Worm (Caenorhabditis elegans) whole organism, L1 larva: ENCODE measurements around the gene col-94.

ENCODE experiments used
- F16B12.6 ChIP-seq: fragments of 150-350 bp; optimal IDR thresholded peaks from 2 replicates; lab custom pipeline; 2014; ENCODE audit warnings: missing biosample characterization, missing genetic modification characterization
- Y116A8C.19 ChIP-seq: sonication (generic microtip); optimal IDR thresholded peaks from 2 replicates; lab custom pipeline; 2016; ENCODE audit warnings: missing compliant biosample characterization, missing genetic modification characterization, borderline replicate concordance
- aha-1 ChIP-seq: fragments of 150-350 bp; optimal IDR thresholded peaks from 2 replicates; lab custom pipeline; 2014; ENCODE audit warnings: missing biosample characterization, missing genetic modification characterization
- ama-1 ChIP-seq: fragments of 150-350 bp; optimal IDR thresholded peaks from 2 replicates; lab custom pipeline; 2014
- ceh-63 ChIP-seq: fragments of 200-800 bp; sonication (Bioruptor generic); optimal IDR thresholded peaks from 2 replicates; lab custom pipeline; 2018; ENCODE audit warnings: mild to moderate bottlenecking, missing genetic modification characterization, missing compliant biosample characterization
- ceh-8 ChIP-seq: fragments of 200-800 bp; sonication (Bioruptor generic); optimal IDR thresholded peaks from 2 replicates; lab custom pipeline; 2018; ENCODE audit warnings: mild to moderate bottlenecking, missing genetic modification characterization, moderate library complexity, missing compliant biosample characterization
- ceh-82 ChIP-seq, 3 experiments: fragments of 150-350 bp in 1 of 3; sonication (generic microtip) in 2 of 3; optimal IDR thresholded peaks; 2 replicates each; lab custom pipeline; 2014 to 2017; ENCODE audit warnings: missing biosample characterization in 3 of 3, missing genetic modification characterization in 3 of 3
- ceh-90 ChIP-seq: sonication (generic microtip); optimal IDR thresholded peaks from 2 replicates; lab custom pipeline; 2016; ENCODE audit warnings: missing genetic modification characterization, missing compliant biosample characterization
- dsc-1 ChIP-seq: sonication (generic microtip); optimal IDR thresholded peaks from 2 replicates; lab custom pipeline; 2016; ENCODE audit warnings: mild to moderate bottlenecking, missing genetic modification characterization, missing compliant biosample characterization
- efl-1 ChIP-seq, 4 experiments: fragments of 150-350 bp; optimal IDR thresholded peaks in 3 of 4; peaks in 1 of 4; 1 replicate in 1 of 4; 2 replicates in 3 of 4; lab custom pipeline; 2014; ENCODE audit warnings: missing biosample characterization in 2 of 4, missing genetic modification characterization in 2 of 4, missing genetic modification reagents in 2 of 4
- efl-3 ChIP-seq: fragments of 200-800 bp; sonication (Bioruptor generic); optimal IDR thresholded peaks from 2 replicates; lab custom pipeline; 2018; ENCODE audit warnings: mild to moderate bottlenecking, missing genetic modification characterization, missing compliant biosample characterization
- egl-13 ChIP-seq: sonication (generic microtip); optimal IDR thresholded peaks from 2 replicates; lab custom pipeline; 2016; ENCODE audit warnings: missing genotype, missing genetic modification reagents, missing genetic modification characterization, missing compliant biosample characterization
- egl-27 ChIP-seq, 2 experiments: fragments of 150-350 bp in 1 of 2; sonication (generic microtip); optimal IDR thresholded peaks; 3 replicates each; lab custom pipeline; 2017 to 2018; ENCODE audit warnings: missing biosample characterization in 2 of 2, missing genetic modification characterization in 2 of 2, missing genetic modification reagents in 2 of 2
- ets-5 ChIP-seq: fragments of 200-800 bp; sonication (Bioruptor generic); IDR thresholded peaks from 2 replicates; pipeline ENCODE4 v1.3.6; 2022; ENCODE audit warnings: missing genetic modification characterization, missing compliant biosample characterization
- fkh-8 ChIP-seq: sonication (generic microtip); optimal IDR thresholded peaks from 2 replicates; lab custom pipeline; 2016; ENCODE audit warnings: mild to moderate bottlenecking, missing genetic modification characterization, missing compliant biosample characterization
- fos-1 ChIP-seq: fragments of 150-350 bp; optimal IDR thresholded peaks from 2 replicates; lab custom pipeline; 2014; ENCODE audit warnings: missing biosample characterization, missing genetic modification characterization
- grh-1 ChIP-seq: fragments of 200-800 bp; sonication (Bioruptor generic); IDR thresholded peaks from 2 replicates; pipeline ENCODE4 v1.3.6; 2022; ENCODE audit warnings: missing genetic modification reagents, missing genetic modification characterization, missing compliant biosample characterization
- hlh-4 ChIP-seq: sonication (generic microtip); optimal IDR thresholded peaks from 2 replicates; lab custom pipeline; 2016; ENCODE audit warnings: mild to moderate bottlenecking, missing genetic modification characterization, missing compliant biosample characterization
- hpl-2 ChIP-seq: fragments of 150-350 bp; optimal IDR thresholded peaks from 2 replicates; lab custom pipeline; 2014; ENCODE audit warnings: missing biosample characterization, missing genetic modification reagents, missing genetic modification characterization
- isw-1 ChIP-seq: fragments of 200-800 bp; sonication (Bioruptor generic); IDR thresholded peaks from 2 replicates; pipeline ENCODE4 v1.3.6; 2022; ENCODE audit warnings: missing genetic modification characterization, missing compliant biosample characterization
- jun-1 ChIP-seq: fragments of 150-350 bp; optimal IDR thresholded peaks from 2 replicates; lab custom pipeline; 2014; ENCODE audit warnings: missing biosample characterization, missing genetic modification reagents, missing genetic modification characterization
- lin-14 ChIP-seq: fragments of 200-800 bp; sonication (Bioruptor generic); optimal IDR thresholded peaks from 2 replicates; lab custom pipeline; 2018; ENCODE audit warnings: mild to moderate bottlenecking, missing genetic modification characterization, moderate library complexity, missing compliant biosample characterization
- lin-35 ChIP-seq, 2 experiments: fragments of 150-350 bp; optimal IDR thresholded peaks; 2 replicates each; lab custom pipeline; 2014; ENCODE audit warnings: missing biosample characterization in 2 of 2, missing genetic modification characterization in 2 of 2, missing genetic modification reagents in 2 of 2
- lir-3 ChIP-seq: sonication (generic microtip); optimal IDR thresholded peaks from 2 replicates; lab custom pipeline; 2016; ENCODE audit warnings: mild to moderate bottlenecking, missing genetic modification characterization, moderate library complexity, missing compliant biosample characterization; ENCODE audit not compliant: poor library complexity
- mdl-1 ChIP-seq, 2 experiments: fragments of 150-350 bp; optimal IDR thresholded peaks; 2 replicates each; lab custom pipeline; 2014 to 2017; ENCODE audit warnings: missing biosample characterization in 2 of 2, missing genetic modification characterization in 2 of 2, inconsistent platforms in 1 of 2
- mef-2 ChIP-seq: fragments of 150-350 bp; optimal IDR thresholded peaks from 2 replicates; lab custom pipeline; 2014; ENCODE audit warnings: missing biosample characterization, missing genetic modification characterization
- mep-1 ChIP-seq: fragments of 150-350 bp; optimal IDR thresholded peaks from 2 replicates; lab custom pipeline; 2014; ENCODE audit warnings: missing biosample characterization, missing genetic modification characterization
- nhr-12 ChIP-seq: sonication (generic microtip); optimal IDR thresholded peaks from 2 replicates; lab custom pipeline; 2017; ENCODE audit warnings: missing biosample characterization, missing genetic modification characterization
- nhr-19 ChIP-seq: fragments of 200-800 bp; sonication (Bioruptor generic); conservative IDR thresholded peaks from 2 replicates; pipeline ENCODE4 v1.3.6; 2022; ENCODE audit warnings: missing genetic modification characterization, missing compliant biosample characterization
- nhr-20 ChIP-seq: sonication (generic microtip); optimal IDR thresholded peaks from 2 replicates; lab custom pipeline; 2016; ENCODE audit warnings: mild to moderate bottlenecking, missing genetic modification characterization, missing compliant biosample characterization
- nhr-47 ChIP-seq: sonication (generic microtip); optimal IDR thresholded peaks from 2 replicates; lab custom pipeline; 2016; ENCODE audit warnings: mild to moderate bottlenecking, missing genetic modification characterization, moderate library complexity, missing compliant biosample characterization
- nhr-71 ChIP-seq: sonication (generic microtip); optimal IDR thresholded peaks from 2 replicates; lab custom pipeline; 2016; ENCODE audit warnings: mild to moderate bottlenecking, missing genetic modification characterization, moderate library complexity, missing compliant biosample characterization
- nhr-85 ChIP-seq: sonication (generic microtip); peaks from one replicate; lab custom pipeline; 2016; ENCODE audit warnings: missing genetic modification characterization, inconsistent platforms, missing compliant biosample characterization
- nhr-90 ChIP-seq: sonication (generic microtip); optimal IDR thresholded peaks from 2 replicates; lab custom pipeline; 2016; ENCODE audit warnings: mild to moderate bottlenecking, missing genetic modification characterization, missing compliant biosample characterization; ENCODE audit not compliant: poor library complexity
- pqm-1 ChIP-seq: sonication (generic microtip); optimal IDR thresholded peaks from 3 replicates; lab custom pipeline; 2017; ENCODE audit warnings: missing biosample characterization, missing genetic modification characterization
- skn-1 ChIP-seq: fragments of 150-350 bp; optimal IDR thresholded peaks from 2 replicates; lab custom pipeline; 2014; ENCODE audit warnings: missing biosample characterization, missing genetic modification characterization
- snpc-4 ChIP-seq: fragments of 150-350 bp; optimal IDR thresholded peaks from 2 replicates; lab custom pipeline; 2014; ENCODE audit warnings: missing biosample characterization, missing genetic modification characterization
- swsn-7 ChIP-seq: sonication (generic microtip); optimal IDR thresholded peaks from 2 replicates; lab custom pipeline; 2016; ENCODE audit warnings: missing genetic modification characterization, missing compliant biosample characterization
- tbx-2 ChIP-seq: sonication (generic microtip); optimal IDR thresholded peaks from 2 replicates; lab custom pipeline; 2016; ENCODE audit warnings: missing genetic modification characterization, missing compliant biosample characterization
- unc-62 ChIP-seq: fragments of 150-350 bp; optimal IDR thresholded peaks from 2 replicates; lab custom pipeline; 2014; ENCODE audit warnings: missing biosample characterization, missing genetic modification reagents, missing genetic modification characterization
- zag-1 ChIP-seq: fragments of 150-350 bp; optimal IDR thresholded peaks from 2 replicates; lab custom pipeline; 2014; ENCODE audit warnings: missing biosample characterization, missing genetic modification characterization
- zip-4 ChIP-seq: fragments of 200-800 bp; sonication (Bioruptor generic); optimal IDR thresholded peaks from 2 replicates; lab custom pipeline; 2018; ENCODE audit warnings: mild to moderate bottlenecking, missing genetic modification characterization, moderate library complexity, missing compliant biosample characterization

Gene col-94

ce11 chrIII:10962910-10963309 lies 24.8 kb downstream of the col-94 start:
- TF ChIP-seq ama-1 (lab: Kevin White, UChicago) (no peak), zip-4 (GFP tag; lab: Kevin White, UChicago) (no peak), skn-1 (tag; lab: Kevin White, UChicago) (no peak), nhr-71 (no peak), pqm-1 (tag; lab: Kevin White, UChicago) (no peak), ceh-8 (GFP tag; lab: Kevin White, UChicago) (no peak)

ce11 chrIII:10960387-10960786 lies 27.3 kb downstream of the col-94 start:
- TF ChIP-seq efl-3 (GFP tag; lab: Kevin White, UChicago), result no peak
- TF ChIP-seq ceh-82 (tag; optimal IDR thresholded peaks at IDR 0.05; lab: Kevin White, UChicago), result no peak
- TF ChIP-seq Y116A8C.19 (tag; lab: Kevin White, UChicago), result no peak
- no peak for TF ChIP-seq ets-5
- TF ChIP-seq hpl-2, result no peak
- no peak for TF ChIP-seq mef-2
- TF ChIP-seq zag-1 (tag; lab: Kevin White, UChicago), result no peak
- no peak for TF ChIP-seq efl-1 (optimal IDR thresholded peaks at IDR 0.05; lab: Kevin White, UChicago)
- TF ChIP-seq efl-1 (GFP tag; optimal IDR thresholded peaks at IDR 0.05 in 1 of 2; lab: Kevin White, UChicago), result peak in 1 of 2 experiments; percentile 54
- TF ChIP-seq ceh-63, result no peak
- TF ChIP-seq grh-1 (GFP tag; lab: Robert Waterston, UW), result 0 out of 2 replicates have a peak, but pooled peaks have one; percentile 22
- TF ChIP-seq egl-27 (tag; optimal IDR thresholded peaks at IDR 0.05; lab: Kevin White, UChicago), result no peak
- no peak for TF ChIP-seq dsc-1 (tag; lab: Kevin White, UChicago)
- no peak for TF ChIP-seq isw-1 (GFP tag; lab: Robert Waterston, UW)
- no peak for TF ChIP-seq lin-14 (GFP tag; lab: Kevin White, UChicago)
- TF ChIP-seq, all 84 proteins: peak for 2

DNA sequence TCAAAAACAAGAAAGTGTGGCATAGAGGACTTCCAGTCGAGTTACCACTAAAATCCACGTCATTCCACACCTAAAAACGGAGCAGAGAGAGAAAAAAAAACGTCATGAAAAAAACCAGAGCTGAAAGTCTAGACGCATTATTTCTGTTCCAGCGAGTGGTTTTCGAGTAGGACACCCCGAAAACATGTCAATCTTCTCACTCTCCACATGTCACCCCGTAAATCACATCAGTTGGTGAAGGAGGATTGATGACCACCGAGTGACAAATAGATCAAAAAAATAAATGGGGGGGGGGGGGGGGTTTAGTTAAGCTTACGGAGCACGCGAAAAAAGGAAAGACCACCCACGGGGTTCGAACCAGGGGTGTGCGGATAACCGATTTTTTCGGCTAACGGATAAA lies 30.0 kb downstream of the col-94 start:
- TF ChIP-seq lir-3 (tag; lab: Kevin White, UChicago) (no peak), grh-1 (GFP tag; lab: Robert Waterston, UW) (no peak), snpc-4 (tag; lab: Kevin White, UChicago) (no peak), nhr-47 (no peak), fkh-8 (tag; lab: Kevin White, UChicago) (no peak), egl-13 (tag; lab: Kevin White, UChicago) (no peak), nhr-19 (GFP tag; lab: Robert Waterston, UW) (no peak), fos-1 (no peak), ceh-90 (tag; lab: Kevin White, UChicago) (no peak), jun-1 (no peak), tbx-2 (tag; lab: Kevin White, UChicago) (no peak), nhr-90 (tag; lab: Kevin White, UChicago) (no peak)

- TF ChIP-seq nhr-71, result peak; percentile 4
- no peak for TF ChIP-seq swsn-7
- peak; percentile 59 for TF ChIP-seq nhr-85 (tag; lab: Kevin White, UChicago)
- TF ChIP-seq nhr-19 (GFP tag; lab: Robert Waterston, UW), result no peak
- TF ChIP-seq, all 84 proteins: peak for 2
These were observed 30.4 kb downstream of the col-94 start for ce11 chrIII:10957236-10957635.

ce11 chrIII:10953160-10953559 lies 34.5 kb downstream of the col-94 start, which contains the start of gene zig-5:
zig-5 (minus strand) TSS chrIII:10953508.
- TF ChIP-seq unc-62 (GFP tag; lab: Kevin White, UChicago), result no peak
- no peak for TF ChIP-seq nhr-90 (tag; lab: Kevin White, UChicago)
- no peak for TF ChIP-seq aha-1 (tag; lab: Kevin White, UChicago)
- TF ChIP-seq isw-1 (GFP tag; lab: Robert Waterston, UW), result no peak
- no peak for TF ChIP-seq mep-1
- TF ChIP-seq ceh-8 (GFP tag; lab: Kevin White, UChicago), result no peak
- no peak for TF ChIP-seq nhr-12 (tag; lab: Kevin White, UChicago)
- TF ChIP-seq F16B12.6 (tag; lab: Kevin White, UChicago), result no peak
- TF ChIP-seq swsn-7, result no peak
- no peak for TF ChIP-seq mdl-1 (tag; optimal IDR thresholded peaks at IDR 0.05; lab: Kevin White, UChicago)
- TF ChIP-seq egl-13 (tag; lab: Kevin White, UChicago), result no peak
- TF ChIP-seq nhr-20 (tag; lab: Kevin White, UChicago), result no peak
- no peak for TF ChIP-seq hlh-4
- no peak for TF ChIP-seq lin-35 (GFP tag; optimal IDR thresholded peaks at IDR 0.05; lab: Kevin White, UChicago)
